Fruit fly (Drosophila melanogaster): ENCODE measurements around the gene KrT95D.
A peak's percentile ranks its signal among the peaks of the same experiment; 100 is the strongest.

The KrT95D gene

dm6 chr3R:23986479-23986930, 45.1 kb downstream of the KrT95D start, which contains the start of the genes CG13603 and CG5902:
Gene CG13603, minus strand, starts transcription at chr3R:23986569.
Gene CG5902, plus strand, starts transcription at chr3R:23986642.
- no peak for TF ChIP-seq sage (GFP tag; optimal IDR thresholded peaks at IDR 0.05)
- no peak for TF ChIP-seq dsf (GFP tag; optimal IDR thresholded peaks at IDR 0.05; ENCODE audit: borderline replicate concordance)
- TF ChIP-seq N (GFP tag; optimal IDR thresholded peaks at IDR 0.05): no peak
- no peak for TF ChIP-seq dl (GFP tag; optimal IDR thresholded peaks at IDR 0.05; ENCODE audit: insufficient read depth in 1 of 2, partially characterized antibody in 2 of 2)
- TF ChIP-seq Hr78 (GFP tag; optimal IDR thresholded peaks at IDR 0.05): no peak
- no peak for TF ChIP-seq tai (GFP tag; optimal IDR thresholded peaks at IDR 0.05)
- TF ChIP-seq Dif (GFP tag; optimal IDR thresholded peaks at IDR 0.05; ENCODE audit: partially characterized antibody): no peak
- peak; percentile 45 for TF ChIP-seq jim (GFP tag; optimal IDR thresholded peaks at IDR 0.05)
- peak; percentile 88 for TF ChIP-seq Hnf4 (GFP tag; optimal IDR thresholded peaks at IDR 0.05)
- TF ChIP-seq Abd-B (GFP tag; optimal IDR thresholded peaks at IDR 0.05): no peak
- TF ChIP-seq Jra (GFP tag; optimal IDR thresholded peaks at IDR 0.05): peak; percentile 77
- TF ChIP-seq lola (GFP tag; optimal IDR thresholded peaks at IDR 0.05): no peak
- TF ChIP-seq Mio (GFP tag; optimal IDR thresholded peaks at IDR 0.05): no peak
- no peak for TF ChIP-seq pan (optimal IDR thresholded peaks at IDR 0.05)
- peak; percentile 83 for TF ChIP-seq Vsx2 (GFP tag; optimal IDR thresholded peaks at IDR 0.05; ENCODE audit: partially characterized antibody)
- TF ChIP-seq rgr (GFP tag; optimal IDR thresholded peaks at IDR 0.05): peak; percentile 75
- TF ChIP-seq br (GFP tag; optimal IDR thresholded peaks at IDR 0.05): peak; percentile 71
- peak; percentile 62 for TF ChIP-seq OdsH (GFP tag; optimal IDR thresholded peaks at IDR 0.05)
- TF ChIP-seq CG9705 (GFP tag; optimal IDR thresholded peaks at IDR 0.05): peak; percentile 47
- TF ChIP-seq sv (GFP tag; optimal IDR thresholded peaks at IDR 0.05): peak; percentile 14
- TF ChIP-seq Myc (optimal IDR thresholded peaks at IDR 0.05): no peak
- TF ChIP-seq Rel (GFP tag; optimal IDR thresholded peaks at IDR 0.05): no peak
- peak; percentile 64 for TF ChIP-seq Rel (tag; optimal IDR thresholded peaks at IDR 0.05)
- peak in 1 of 2 experiments; percentile 73 for TF ChIP-seq foxo (GFP tag; optimal IDR thresholded peaks at IDR 0.05)
- TF ChIP-seq CG32264 (GFP tag; optimal IDR thresholded peaks at IDR 0.05): no peak
- no peak for TF ChIP-seq ey (GFP tag; optimal IDR thresholded peaks at IDR 0.05)
- TF ChIP-seq HLH106 (tag; optimal IDR thresholded peaks at IDR 0.05): peak; percentile 35
- no peak for TF ChIP-seq Dfd (GFP tag; optimal IDR thresholded peaks at IDR 0.05)
- TF ChIP-seq psq (GFP tag; optimal IDR thresholded peaks at IDR 0.05): peak; percentile 22
- no peak for TF ChIP-seq dmrt93B (GFP tag; optimal IDR thresholded peaks at IDR 0.05)
- TF ChIP-seq Hr83 (GFP tag; optimal IDR thresholded peaks at IDR 0.05; ENCODE audit: poor library complexity, severe bottlenecking): peak; percentile 97
- no peak for TF ChIP-seq CrebA (GFP tag; optimal IDR thresholded peaks at IDR 0.05; ENCODE audit: borderline replicate concordance)
- TF ChIP-seq GATAd (GFP tag; optimal IDR thresholded peaks at IDR 0.05): no peak
- peak; percentile 74 for TF ChIP-seq h (GFP tag; optimal IDR thresholded peaks at IDR 0.05)
- TF ChIP-seq brk (GFP tag; optimal IDR thresholded peaks at IDR 0.05): no peak
- TF ChIP-seq Sp1 (GFP tag; optimal IDR thresholded peaks at IDR 0.05): peak; percentile 15
- TF ChIP-seq woc (GFP tag; optimal IDR thresholded peaks at IDR 0.05): no peak
- TF ChIP-seq usp (GFP tag; optimal IDR thresholded peaks at IDR 0.05): no peak
- TF ChIP-seq fru (GFP tag; optimal IDR thresholded peaks at IDR 0.05): peak; percentile 72

DNA sequence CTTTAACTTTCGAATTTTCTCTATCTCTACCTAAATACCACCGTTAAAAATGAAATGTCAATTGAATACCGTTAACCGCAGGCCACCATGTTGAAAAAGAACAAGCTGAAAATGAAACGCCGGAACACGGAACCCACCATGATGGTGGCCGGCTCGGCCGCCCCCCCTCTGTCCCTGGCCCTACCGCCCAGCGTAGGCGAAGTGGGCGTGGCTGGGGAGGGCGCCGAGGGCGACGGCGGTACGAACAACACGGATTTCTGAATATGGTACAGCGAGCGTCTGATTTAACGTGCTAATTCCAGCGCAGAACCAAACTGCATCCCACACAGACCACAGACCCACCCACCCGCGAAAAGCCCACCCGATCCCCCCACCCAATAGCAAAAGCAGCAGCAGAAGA, 50.0 kb downstream of the KrT95D start:
- TF ChIP-seq tai (GFP tag; optimal IDR thresholded peaks at IDR 0.05) (no peak), Jra (GFP tag; optimal IDR thresholded peaks at IDR 0.05) (no peak), CG32264 (GFP tag; optimal IDR thresholded peaks at IDR 0.05) (no peak), Dfd (GFP tag; optimal IDR thresholded peaks at IDR 0.05) (peak; percentile 93), CG9705 (GFP tag; optimal IDR thresholded peaks at IDR 0.05) (no peak)

DNA sequence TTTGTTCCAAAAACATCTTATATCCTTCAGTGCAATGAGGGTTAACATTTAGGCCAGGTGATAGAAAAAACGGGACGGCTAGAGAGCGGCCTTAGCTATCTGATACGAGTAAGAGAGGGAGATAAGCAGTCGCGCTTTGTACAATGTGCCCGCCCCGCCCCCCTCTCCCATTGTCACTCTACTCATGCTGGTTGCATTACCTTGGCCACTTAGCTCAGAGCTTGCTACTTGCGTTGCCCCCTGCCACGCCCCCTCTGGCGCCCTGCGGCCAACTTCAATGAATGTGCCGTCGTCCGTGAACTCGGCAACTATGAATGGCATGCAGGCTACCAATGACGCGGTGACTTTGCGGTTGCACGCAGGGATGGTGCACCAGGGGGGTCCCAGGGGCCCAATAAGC, 59.9 kb downstream of the KrT95D start:
- TF ChIP-seq dl (GFP tag; optimal IDR thresholded peaks at IDR 0.05; ENCODE audit: insufficient read depth in 1 of 2, partially characterized antibody in 2 of 2) (no peak), foxo (GFP tag; optimal IDR thresholded peaks at IDR 0.05) (no peak), Vsx2 (GFP tag; optimal IDR thresholded peaks at IDR 0.05; ENCODE audit: partially characterized antibody) (no peak), rgr (GFP tag; optimal IDR thresholded peaks at IDR 0.05) (no peak), Sp1 (GFP tag; optimal IDR thresholded peaks at IDR 0.05) (no peak), usp (GFP tag; optimal IDR thresholded peaks at IDR 0.05) (no peak), HLH106 (tag; optimal IDR thresholded peaks at IDR 0.05) (no peak), CG32264 (GFP tag; optimal IDR thresholded peaks at IDR 0.05) (no peak), psq (GFP tag; optimal IDR thresholded peaks at IDR 0.05) (no peak), lola (GFP tag; optimal IDR thresholded peaks at IDR 0.05) (no peak), sv (GFP tag; optimal IDR thresholded peaks at IDR 0.05) (no peak), br (GFP tag; optimal IDR thresholded peaks at IDR 0.05) (no peak), woc (GFP tag; optimal IDR thresholded peaks at IDR 0.05) (no peak), jim (GFP tag; optimal IDR thresholded peaks at IDR 0.05) (no peak)

Data from whole organism, wandering third instar larva.